ENCODE assay signal across 2 fruit fly cellular contexts in genomic region chr4:43179-43935, dm6.
TF ChIP-seq lines count a peak whose summit lies in the region.

Gene PlexB, minus strand, starts transcription at chr4:43778.

TF ChIP-seq in whole organism, embryonic, 481 proteins besides CTCF, POLR2A, EP300 and RAD21 (continued from another document and continues in another):
- TF ChIP-seq repo (GFP tag; optimal IDR thresholded peaks at IDR 0.05; lab: Kevin White, UChicago): no peak
- TF ChIP-seq C15 (GFP tag; IDR thresholded peaks at IDR 0.05; lab: Robert Waterston, UW): no peak
- no peak for TF ChIP-seq fd3F (GFP tag; optimal IDR thresholded peaks at IDR 0.05; lab: Kevin White, UChicago)
- TF ChIP-seq Lpt (GFP tag; optimal IDR thresholded peaks at IDR 0.05; lab: Kevin White, UChicago): no peak
- TF ChIP-seq tgo (GFP tag; IDR thresholded peaks at IDR 0.05; lab: Robert Waterston, UW): 0 out of 3 replicates have a peak, but pooled peaks have one; percentile 14
- peak; percentile 19 for TF ChIP-seq CG17186 (GFP tag; optimal IDR thresholded peaks at IDR 0.05; lab: Kevin White, UChicago)
- 0 out of 2 replicates have a peak, but pooled peaks have one; percentile 8 for TF ChIP-seq CG14014 (GFP tag; IDR thresholded peaks at IDR 0.05; lab: Robert Waterston, UW)
- peak; percentile 60 for TF ChIP-seq Dip3 (GFP tag; optimal IDR thresholded peaks at IDR 0.05; lab: Kevin White, UChicago)
- TF ChIP-seq br (optimal IDR thresholded peaks at IDR 0.05; lab: Kevin White, UChicago): no peak
- TF ChIP-seq Bteb2 (GFP tag; optimal IDR thresholded peaks at IDR 0.05; lab: Kevin White, UChicago): no peak
- no peak for TF ChIP-seq CG3163 (GFP tag; optimal IDR thresholded peaks at IDR 0.05; lab: Kevin White, UChicago)
- peak; percentile 57 for TF ChIP-seq phol (tag; optimal IDR thresholded peaks at IDR 0.05; lab: Kevin White, UChicago)
- peak; percentile 67 for TF ChIP-seq CG15514 (GFP tag; optimal IDR thresholded peaks at IDR 0.05; lab: Kevin White, UChicago)
- TF ChIP-seq Aef1 (GFP tag; IDR thresholded peaks at IDR 0.05; lab: Robert Waterston, UW): 0 out of 3 replicates have a peak, but pooled peaks have one; percentile 29
- TF ChIP-seq CG2875 (GFP tag; optimal IDR thresholded peaks at IDR 0.05; lab: Kevin White, UChicago): no peak
- TF ChIP-seq CG18262 (tag; optimal IDR thresholded peaks at IDR 0.05; lab: Kevin White, UChicago): peak; percentile 5
- TF ChIP-seq stc (GFP tag; IDR thresholded peaks at IDR 0.05; lab: Robert Waterston, UW): no peak
- TF ChIP-seq CG1832 (GFP tag; optimal IDR thresholded peaks at IDR 0.05; lab: Kevin White, UChicago): no peak
- TF ChIP-seq CG12659 (GFP tag; optimal IDR thresholded peaks at IDR 0.05; lab: Kevin White, UChicago): peak; percentile 62
- TF ChIP-seq Dref (GFP tag; IDR thresholded peaks at IDR 0.05; lab: Robert Waterston, UW): no peak; the same call in 1 of the 2 replicates
- peak; percentile 99 for TF ChIP-seq CG7357 (GFP tag; IDR thresholded peaks at IDR 0.05; lab: Robert Waterston, UW)
- TF ChIP-seq CG7987 (GFP tag; optimal IDR thresholded peaks at IDR 0.05; lab: Kevin White, UChicago): no peak
- TF ChIP-seq CG4707 (GFP tag; optimal IDR thresholded peaks at IDR 0.05; lab: Kevin White, UChicago): no peak
- TF ChIP-seq exex (tag; optimal IDR thresholded peaks at IDR 0.05; lab: Kevin White, UChicago): no peak
- no peak for TF ChIP-seq ind (GFP tag; optimal IDR thresholded peaks at IDR 0.05; lab: Kevin White, UChicago)
- TF ChIP-seq Nf-YB (GFP tag; optimal IDR thresholded peaks at IDR 0.05; lab: Kevin White, UChicago): no peak
- TF ChIP-seq sob (GFP tag; IDR thresholded peaks at IDR 0.05; lab: Robert Waterston, UW): no peak
- TF ChIP-seq CG11696 (GFP tag; IDR thresholded peaks at IDR 0.05; lab: Robert Waterston, UW): no peak
- no peak for TF ChIP-seq ranshi (GFP tag; IDR thresholded peaks at IDR 0.05; lab: Robert Waterston, UW)
- no peak for TF ChIP-seq sens-2 (GFP tag; IDR thresholded peaks at IDR 0.05; lab: Robert Waterston, UW)
- TF ChIP-seq Ptx1 (GFP tag; IDR thresholded peaks at IDR 0.05; lab: Robert Waterston, UW): no peak
- TF ChIP-seq dati (GFP tag; IDR thresholded peaks at IDR 0.05; lab: Robert Waterston, UW): no peak
- peak; percentile 58 for TF ChIP-seq CG8924 (tag; optimal IDR thresholded peaks at IDR 0.05; lab: Kevin White, UChicago)
- no peak for TF ChIP-seq CG14050 (GFP tag; IDR thresholded peaks at IDR 0.05; lab: Robert Waterston, UW)
- TF ChIP-seq CG13775 (GFP tag; optimal IDR thresholded peaks at IDR 0.05; lab: Kevin White, UChicago): peak; percentile 15
- TF ChIP-seq CG13287 (GFP tag; IDR thresholded peaks at IDR 0.05; lab: Robert Waterston, UW; ENCODE audit: partially characterized antibody): peak; percentile 74
- TF ChIP-seq ERR (GFP tag; optimal IDR thresholded peaks at IDR 0.05; lab: Kevin White, UChicago): peak; percentile 60
- no peak for TF ChIP-seq slou (GFP tag; optimal IDR thresholded peaks at IDR 0.05; lab: Kevin White, UChicago)
- TF ChIP-seq HmgD (GFP tag; optimal IDR thresholded peaks at IDR 0.05; lab: Kevin White, UChicago): peak; percentile 23
- no peak for TF ChIP-seq chm (GFP tag; IDR thresholded peaks at IDR 0.05; lab: Robert Waterston, UW)
- TF ChIP-seq CG14860 (GFP tag; IDR thresholded peaks at IDR 0.05; lab: Robert Waterston, UW; ENCODE audit: partially characterized antibody): peak; percentile 76
- no peak for TF ChIP-seq nom (GFP tag; optimal IDR thresholded peaks at IDR 0.05; lab: Kevin White, UChicago)
- peak in 1 of 2 experiments; percentile 29 for TF ChIP-seq Eip74EF (GFP tag; optimal IDR thresholded peaks at IDR 0.05; lab: Kevin White, UChicago)
- TF ChIP-seq sim (GFP tag; IDR thresholded peaks at IDR 0.05; lab: Robert Waterston, UW): no peak
- no peak for TF ChIP-seq Awh (GFP tag; IDR thresholded peaks at IDR 0.05; lab: Robert Waterston, UW)
- TF ChIP-seq MBD-R2 (GFP tag; IDR thresholded peaks at IDR 0.05; lab: Robert Waterston, UW): peak; percentile 40; the same call in 1 of the 2 replicates
- TF ChIP-seq CG9876 (GFP tag; optimal IDR thresholded peaks at IDR 0.05; lab: Kevin White, UChicago): peak; percentile 43
- no peak for TF ChIP-seq CG12236 (GFP tag; optimal IDR thresholded peaks at IDR 0.05; lab: Kevin White, UChicago)
- TF ChIP-seq B-H1 (GFP tag; IDR thresholded peaks at IDR 0.05; lab: Robert Waterston, UW): 0 out of 3 replicates have a peak, but pooled peaks have one; percentile 11
- TF ChIP-seq CG2199 (GFP tag; IDR thresholded peaks at IDR 0.05; lab: Robert Waterston, UW): peak; percentile 88
- TF ChIP-seq Fer2 (tag; optimal IDR thresholded peaks at IDR 0.05; lab: Kevin White, UChicago): no peak
- TF ChIP-seq unpg (GFP tag; optimal IDR thresholded peaks at IDR 0.05; lab: Kevin White, UChicago): no peak
- TF ChIP-seq p53 (GFP tag; optimal IDR thresholded peaks at IDR 0.05; lab: Kevin White, UChicago): peak; percentile 22
- TF ChIP-seq ssp (GFP tag; IDR thresholded peaks at IDR 0.05; lab: Robert Waterston, UW): peak; percentile 100
- TF ChIP-seq CG13624 (GFP tag; optimal IDR thresholded peaks at IDR 0.05; lab: Kevin White, UChicago): no peak
- no peak for TF ChIP-seq CG31224 (GFP tag; IDR thresholded peaks at IDR 0.05; lab: Robert Waterston, UW)
- TF ChIP-seq amos (GFP tag; IDR thresholded peaks at IDR 0.05; lab: Robert Waterston, UW; ENCODE audit: partially characterized antibody): peak; percentile 96
- TF ChIP-seq CG33557 (GFP tag; optimal IDR thresholded peaks at IDR 0.05; lab: Kevin White, UChicago): no peak
- TF ChIP-seq Ravus (GFP tag; IDR thresholded peaks at IDR 0.05; lab: Robert Waterston, UW): no peak
- TF ChIP-seq Side (GFP tag; optimal IDR thresholded peaks at IDR 0.05; lab: Kevin White, UChicago): no peak
- TF ChIP-seq CG10654 (GFP tag; optimal IDR thresholded peaks at IDR 0.05; lab: Kevin White, UChicago): no peak
- peak; percentile 63 for TF ChIP-seq Lhr (GFP tag; optimal IDR thresholded peaks at IDR 0.05; lab: Kevin White, UChicago)
- no peak for TF ChIP-seq CG18764 (GFP tag; optimal IDR thresholded peaks at IDR 0.05; lab: Kevin White, UChicago)
- no peak for TF ChIP-seq aop (GFP tag; IDR thresholded peaks at IDR 0.05; lab: Robert Waterston, UW)
- no peak for TF ChIP-seq kah (GFP tag; optimal IDR thresholded peaks at IDR 0.05; lab: Kevin White, UChicago)
- no peak for TF ChIP-seq Atf-2 (GFP tag; optimal IDR thresholded peaks at IDR 0.05; lab: Kevin White, UChicago)
- peak; percentile 91; the same call in 2 of the 3 replicates for TF ChIP-seq Opbp (GFP tag; IDR thresholded peaks at IDR 0.05; lab: Robert Waterston, UW; ENCODE audit: partially characterized antibody)

TF ChIP-seq in whole organism, prepupa, 60 proteins besides CTCF, POLR2A, EP300 and RAD21 (continued from another document):
- TF ChIP-seq Eip75B (GFP tag; optimal IDR thresholded peaks at IDR 0.05; lab: Kevin White, UChicago) (no peak), CG8119 (GFP tag; IDR thresholded peaks at IDR 0.05; lab: Robert Waterston, UW) (no peak), Sox15 (GFP tag; optimal IDR thresholded peaks at IDR 0.05; lab: Kevin White, UChicago) (no peak), fd59A (GFP tag; optimal IDR thresholded peaks at IDR 0.05; lab: Kevin White, UChicago) (no peak), Ets21C (GFP tag; optimal IDR thresholded peaks at IDR 0.05; lab: Kevin White, UChicago) (no peak), CG8319 (GFP tag; optimal IDR thresholded peaks at IDR 0.05; lab: Kevin White, UChicago) (no peak), Sox14 (GFP tag; optimal IDR thresholded peaks at IDR 0.05; lab: Kevin White, UChicago) (no peak), achi (GFP tag; optimal IDR thresholded peaks at IDR 0.05; lab: Kevin White, UChicago) (no peak), CG6792 (GFP tag; optimal IDR thresholded peaks at IDR 0.05; lab: Kevin White, UChicago) (no peak), fkh (GFP tag; optimal IDR thresholded peaks at IDR 0.05; lab: Kevin White, UChicago) (peak; percentile 70), vri (GFP tag; optimal IDR thresholded peaks at IDR 0.05; lab: Kevin White, UChicago) (no peak), ss (GFP tag; optimal IDR thresholded peaks at IDR 0.05; lab: Kevin White, UChicago) (no peak), CG6163 (GFP tag; IDR thresholded peaks at IDR 0.05; lab: Robert Waterston, UW) (no peak), spab (GFP tag; optimal IDR thresholded peaks at IDR 0.05; lab: Kevin White, UChicago) (no peak), Hr38 (GFP tag; optimal IDR thresholded peaks at IDR 0.05; lab: Kevin White, UChicago) (no peak), Smox (GFP tag; optimal IDR thresholded peaks at IDR 0.05; lab: Kevin White, UChicago) (no peak), CG31627 (GFP tag; optimal IDR thresholded peaks at IDR 0.05; lab: Kevin White, UChicago) (peak; percentile 27), salr (GFP tag; optimal IDR thresholded peaks at IDR 0.05; lab: Kevin White, UChicago) (no peak), CG10631 (GFP tag; optimal IDR thresholded peaks at IDR 0.05; lab: Kevin White, UChicago) (no peak), CG7368 (GFP tag; optimal IDR thresholded peaks at IDR 0.05; lab: Kevin White, UChicago) (no peak), CG10669 (GFP tag; optimal IDR thresholded peaks at IDR 0.05; lab: Kevin White, UChicago) (no peak), dsx (GFP tag; optimal IDR thresholded peaks at IDR 0.05; lab: Kevin White, UChicago; ENCODE audit: poor library complexity, severe bottlenecking) (peak; percentile 32), lz (GFP tag; optimal IDR thresholded peaks at IDR 0.05; lab: Kevin White, UChicago) (peak; percentile 11), CG32006 (GFP tag; optimal IDR thresholded peaks at IDR 0.05; lab: Kevin White, UChicago) (no peak), fd85E (GFP tag; optimal IDR thresholded peaks at IDR 0.05; lab: Kevin White, UChicago) (no peak), Gug (GFP tag; IDR thresholded peaks at IDR 0.05; lab: Robert Waterston, UW) (no peak), CG3032 (tag; optimal IDR thresholded peaks at IDR 0.05; lab: Kevin White, UChicago) (peak; percentile 31), CG11294 (GFP tag; IDR thresholded peaks at IDR 0.05; lab: Robert Waterston, UW) (no peak; the same call in 1 of the 2 replicates)
